Fruit fly (Drosophila melanogaster) whole organism, embryonic: Measurements from ENCODE around the gene waw.

Experiments used
- Asciz ChIP-seq: fragments of 200-800 bp; sonication (Bioruptor generic); optimal IDR thresholded peaks from 2 replicates; lab custom pipeline; 2017; ENCODE audit warnings: missing biosample characterization, mild to moderate bottlenecking, missing genetic modification characterization, missing genetic modification reagents
- Atf-2 ChIP-seq: fragments of 200-800 bp; sonication (Bioruptor generic); optimal IDR thresholded peaks from 2 replicates; lab custom pipeline; 2016; ENCODE audit warnings: missing biosample characterization, missing genetic modification characterization
- CG10979 ChIP-seq: fragments of 200-800 bp; sonication (Bioruptor generic); optimal IDR thresholded peaks from 2 replicates; lab custom pipeline; 2018; ENCODE audit warnings: missing biosample characterization, mild to moderate bottlenecking, missing genetic modification characterization, moderate library complexity
- CG11456 ChIP-seq: fragments of 200-800 bp; sonication (Bioruptor generic); IDR thresholded peaks from 3 replicates; pipeline ENCODE4 v1.3.6; 2022; ENCODE audit warnings: missing biosample characterization, missing genetic modification characterization
- CG11696 ChIP-seq: fragments of 200-800 bp; sonication (Bioruptor generic); IDR thresholded peaks from 2 replicates; pipeline ENCODE4 v1.3.6; 2022; ENCODE audit warnings: missing biosample characterization, missing genetic modification characterization
- CG12769 ChIP-seq: fragments of 200-800 bp; sonication (Bioruptor generic); optimal IDR thresholded peaks from 2 replicates; lab custom pipeline; 2019; ENCODE audit warnings: missing biosample characterization, mild to moderate bottlenecking, missing genetic modification characterization, moderate library complexity
- CG13624 ChIP-seq: fragments of 200-800 bp; sonication (Bioruptor generic); optimal IDR thresholded peaks from 2 replicates; lab custom pipeline; 2016; ENCODE audit warnings: missing biosample characterization, missing genetic modification characterization
- CG14667 ChIP-seq: fragments of 200-800 bp; sonication (Bioruptor generic); IDR thresholded peaks from 2 replicates; pipeline ENCODE4 v1.3.6; 2022; ENCODE audit warnings: missing biosample characterization, missing genetic modification characterization
- CG14860 ChIP-seq: fragments of 200-800 bp; sonication (Bioruptor generic); IDR thresholded peaks from 3 replicates; pipeline ENCODE4 v1.3.6; 2022; ENCODE audit warnings: missing biosample characterization, missing genetic modification characterization; ENCODE audit not compliant: partially characterized antibody
- CG18764 ChIP-seq: fragments of 200-800 bp; sonication (Bioruptor generic); optimal IDR thresholded peaks from 3 replicates; lab custom pipeline; 2016; ENCODE audit warnings: missing biosample characterization, missing genetic modification characterization
- CG2712 ChIP-seq: fragments of 200-800 bp; optimal IDR thresholded peaks from 3 replicates; lab custom pipeline; 2019; ENCODE audit warnings: missing biosample characterization, mild to moderate bottlenecking, missing genetic modification characterization, moderate library complexity
- CG31388 ChIP-seq: fragments of 200-800 bp; sonication (Bioruptor generic); optimal IDR thresholded peaks from 2 replicates; lab custom pipeline; 2016; ENCODE audit warnings: missing biosample characterization, missing genetic modification characterization
- CG34422 ChIP-seq: fragments of 200-800 bp; sonication (Bioruptor generic); IDR thresholded peaks from 3 replicates; pipeline ENCODE4 v1.3.6; 2022; ENCODE audit warnings: missing biosample characterization, missing genetic modification characterization
- CG4854 ChIP-seq: fragments of 200-800 bp; sonication (Bioruptor generic); optimal IDR thresholded peaks from 2 replicates; lab custom pipeline; 2016; ENCODE audit warnings: missing biosample characterization, missing genetic modification characterization, inconsistent platforms
- Dip3 ChIP-seq: fragments of 200-800 bp; sonication (Bioruptor generic); optimal IDR thresholded peaks from 3 replicates; lab custom pipeline; 2016; ENCODE audit warnings: missing biosample characterization, missing genetic modification characterization
- Dref ChIP-seq: fragments of 200-800 bp; sonication (Bioruptor generic); IDR thresholded peaks from 2 replicates; pipeline ENCODE4 v1.3.6; 2022; ENCODE audit warnings: missing biosample characterization, missing genetic modification characterization
- Ets65A ChIP-seq: fragments of 200-800 bp; sonication (Bioruptor generic); peaks from one replicate; lab custom pipeline; 2016; ENCODE audit warnings: missing biosample characterization, missing genetic modification characterization
- Hey ChIP-seq: fragments of 200-800 bp; sonication (Bioruptor generic); optimal IDR thresholded peaks from 3 replicates; lab custom pipeline; 2018; ENCODE audit warnings: missing biosample characterization, mild to moderate bottlenecking, missing genetic modification characterization
- HmgZ ChIP-seq: fragments of 200-800 bp; sonication (Bioruptor generic); optimal IDR thresholded peaks from 2 replicates; lab custom pipeline; 2018; ENCODE audit warnings: missing biosample characterization, mild to moderate bottlenecking, missing genetic modification characterization
- Hr39 ChIP-seq: fragments of >200 bp; optimal IDR thresholded peaks from 2 replicates; lab custom pipeline; 2017
- Hr51 ChIP-seq, 2 experiments: fragments of 200-800 bp; sonication (Bioruptor generic); optimal IDR thresholded peaks; 2 replicates in 1 of 2; 3 replicates in 1 of 2; lab custom pipeline; 2016 to 2018; ENCODE audit warnings: missing biosample characterization in 2 of 2, missing genetic modification characterization in 2 of 2, mild to moderate bottlenecking in 1 of 2, moderate library complexity in 1 of 2
- Lpt ChIP-seq: fragments of >200 bp; optimal IDR thresholded peaks from 2 replicates; lab custom pipeline; 2018; ENCODE audit warnings: missing biosample characterization, missing genetic modification characterization
- MBD-R2 ChIP-seq: fragments of 200-800 bp; sonication (Bioruptor generic); IDR thresholded peaks from 2 replicates; pipeline ENCODE4 v1.3.6; 2022; ENCODE audit warnings: missing biosample characterization, missing genetic modification characterization
- NK7.1 ChIP-seq: fragments of 200-800 bp; sonication (Bioruptor generic); optimal IDR thresholded peaks from 3 replicates; lab custom pipeline; 2016; ENCODE audit warnings: missing biosample characterization, missing genetic modification characterization
- Pdp1 ChIP-seq, 2 experiments: fragments of 200-800 bp; sonication (Bioruptor generic); optimal IDR thresholded peaks; 3 replicates each; lab custom pipeline; 2016; ENCODE audit warnings: missing biosample characterization in 2 of 2, missing genetic modification characterization in 2 of 2, mild to moderate bottlenecking in 1 of 2, moderate library complexity in 1 of 2
- Ptx1 ChIP-seq: fragments of 200-800 bp; sonication (Bioruptor generic); IDR thresholded peaks from 2 replicates; pipeline ENCODE4 v1.3.6; 2022; ENCODE audit warnings: missing biosample characterization, missing genetic modification characterization
- Sin3A ChIP-seq: fragments of >200 bp; optimal IDR thresholded peaks from 2 replicates; lab custom pipeline; 2018
- Sox102F ChIP-seq: fragments of 200-800 bp; sonication (Bioruptor generic); optimal IDR thresholded peaks from 2 replicates; lab custom pipeline; 2018; ENCODE audit warnings: missing biosample characterization, mild to moderate bottlenecking, missing genetic modification characterization, moderate library complexity
- Stat92E ChIP-seq, 3 experiments: fragments of >200 bp in 2 of 3; fragments of 200-800 bp in 1 of 3; sonication (Bioruptor generic) in 1 of 3; optimal IDR thresholded peaks; 2 replicates each; lab custom pipeline; 2017 to 2019; ENCODE audit warnings: missing biosample characterization in 3 of 3, missing genetic modification characterization in 3 of 3, mild to moderate bottlenecking in 1 of 3, moderate library complexity in 1 of 3
- al ChIP-seq: fragments of 200-800 bp; sonication (Bioruptor generic); IDR thresholded peaks from 2 replicates; pipeline ENCODE4 v1.3.6; 2022; ENCODE audit warnings: missing biosample characterization, missing genetic modification characterization
- chm ChIP-seq: fragments of 200-800 bp; sonication (Bioruptor generic); IDR thresholded peaks from 2 replicates; pipeline ENCODE4 v1.3.6; 2022; ENCODE audit warnings: missing biosample characterization, missing genetic modification characterization
- crc ChIP-seq: fragments of 200-800 bp; sonication (Bioruptor generic); optimal IDR thresholded peaks from 2 replicates; lab custom pipeline; 2016; ENCODE audit warnings: missing biosample characterization, missing genetic modification characterization
- cwo ChIP-seq: fragments of 200-800 bp; sonication (Bioruptor generic); optimal IDR thresholded peaks from 3 replicates; lab custom pipeline; 2017; ENCODE audit warnings: missing biosample characterization, missing genetic modification characterization, mild to moderate bottlenecking, moderate library complexity, missing genetic modification reagents
- dm ChIP-seq: fragments of 200-800 bp; sonication (Bioruptor generic); optimal IDR thresholded peaks from 3 replicates; lab custom pipeline; 2016; ENCODE audit warnings: missing biosample characterization, missing genetic modification characterization
- dpn ChIP-seq, 2 experiments: fragments of 200-800 bp; sonication (Bioruptor generic); optimal IDR thresholded peaks; 3 replicates each; lab custom pipeline; 2016; ENCODE audit warnings: missing biosample characterization in 2 of 2, missing genetic modification characterization in 2 of 2
- eve ChIP-seq, 2 experiments: fragments of >200 bp; optimal IDR thresholded peaks; 2 replicates each; lab custom pipeline; 2017; ENCODE audit warnings: missing biosample characterization in 2 of 2, missing genetic modification characterization in 2 of 2
- ewg ChIP-seq: fragments of 200-800 bp; sonication (Bioruptor generic); optimal IDR thresholded peaks from 3 replicates; lab custom pipeline; 2017; ENCODE audit warnings: mild to moderate bottlenecking, missing biosample characterization, missing genetic modification reagents, missing genetic modification characterization
- gcm ChIP-seq: fragments of 200-800 bp; sonication (Bioruptor generic); optimal IDR thresholded peaks from 2 replicates; lab custom pipeline; 2019; ENCODE audit warnings: missing biosample characterization, mild to moderate bottlenecking, missing genetic modification characterization, moderate library complexity
- gsb-n ChIP-seq: fragments of 200-800 bp; sonication (Bioruptor generic); optimal IDR thresholded peaks from 3 replicates; lab custom pipeline; 2018; ENCODE audit warnings: missing biosample characterization, mild to moderate bottlenecking, missing genetic modification characterization
- jigr1 ChIP-seq: fragments of 200-800 bp; sonication (Bioruptor generic); IDR thresholded peaks from 3 replicates; pipeline ENCODE4 v1.3.6; 2022; ENCODE audit warnings: missing biosample characterization, missing genetic modification characterization
- kah ChIP-seq: fragments of 200-800 bp; sonication (Bioruptor generic); optimal IDR thresholded peaks from 2 replicates; lab custom pipeline; 2018; ENCODE audit warnings: missing biosample characterization, mild to moderate bottlenecking, missing genetic modification characterization
- kay ChIP-seq: fragments of 200-800 bp; sonication (Bioruptor generic); optimal IDR thresholded peaks from 2 replicates; lab custom pipeline; 2016; ENCODE audit warnings: missing biosample characterization, missing genetic modification characterization
- lab ChIP-seq: fragments of 200-800 bp; sonication (Bioruptor generic); optimal IDR thresholded peaks from 3 replicates; lab custom pipeline; 2017; ENCODE audit warnings: missing biosample characterization, missing genetic modification characterization, mild to moderate bottlenecking, moderate library complexity, missing genetic modification reagents
- lola ChIP-seq, 3 experiments: fragments of >200 bp in 2 of 3; fragments of 200-800 bp in 1 of 3; sonication (Bioruptor generic) in 1 of 3; optimal IDR thresholded peaks; 2 replicates each; lab custom pipeline; 2017 to 2019; ENCODE audit warnings: missing biosample characterization in 3 of 3, missing genetic modification characterization in 3 of 3, mild to moderate bottlenecking in 1 of 3, moderate library complexity in 1 of 3
- mam ChIP-seq: fragments of 200-800 bp; sonication (Bioruptor generic); optimal IDR thresholded peaks from 3 replicates; lab custom pipeline; 2016; ENCODE audit warnings: missing biosample characterization, missing genetic modification characterization
- ro ChIP-seq: fragments of 200-800 bp; sonication (Bioruptor generic); IDR thresholded peaks from 2 replicates; pipeline ENCODE4 v1.3.6; 2022; ENCODE audit warnings: missing biosample characterization, missing genetic modification characterization
- tup ChIP-seq: fragments of 200-800 bp; sonication (Bioruptor generic); optimal IDR thresholded peaks from 2 replicates; lab custom pipeline; 2016; ENCODE audit warnings: missing biosample characterization, mild to moderate bottlenecking, missing genetic modification characterization, moderate library complexity
- tx ChIP-seq: fragments of 200-800 bp; sonication (Bioruptor generic); optimal IDR thresholded peaks from 2 replicates; lab custom pipeline; 2016; ENCODE audit warnings: missing biosample characterization, missing genetic modification characterization
- wor ChIP-seq: fragments of 200-800 bp; sonication (Bioruptor generic); IDR thresholded peaks from 2 replicates; pipeline ENCODE4 v1.3.6; 2022; ENCODE audit warnings: missing biosample characterization, missing genetic modification characterization
- zen2 ChIP-seq: fragments of 200-800 bp; sonication (Bioruptor generic); IDR thresholded peaks from 3 replicates; pipeline ENCODE4 v1.3.6; 2022; ENCODE audit warnings: missing biosample characterization, missing genetic modification characterization; ENCODE audit not compliant: partially characterized antibody

The waw gene

dm6 chrX:21366311-21366990, 3.6 kb downstream of the waw start (continued):
- TF ChIP-seq lab (GFP tag; lab: Kevin White, UChicago) (peak; percentile 97), wor (GFP tag; lab: Robert Waterston, UW) (peak; percentile 89), Ptx1 (GFP tag; lab: Robert Waterston, UW) (peak; percentile 93), cwo (peak; percentile 91), Atf-2 (peak; percentile 25), gcm (GFP tag; lab: Kevin White, UChicago) (peak; percentile 90), mam (peak; percentile 53), Asciz (GFP tag; lab: Kevin White, UChicago) (peak; percentile 88), CG31388 (peak; percentile 72), Hey (tag; lab: Kevin White, UChicago) (no peak), zen2 (GFP tag; lab: Robert Waterston, UW) (no peak), NK7.1 (no peak), CG14667 (GFP tag; lab: Robert Waterston, UW) (peak; percentile 75), CG2712 (tag; lab: Kevin White, UChicago) (peak; percentile 93), crc (GFP tag; lab: Kevin White, UChicago) (no peak), CG13624 (GFP tag; lab: Kevin White, UChicago) (peak; percentile 29), CG11696 (GFP tag; lab: Robert Waterston, UW) (0 out of 2 replicates have a peak, but pooled peaks have one; percentile 32), CG11456 (peak; percentile 83), ewg (GFP tag; lab: Kevin White, UChicago) (peak; percentile 84), Lpt (no peak), CG34422 (GFP tag; lab: Robert Waterston, UW) (peak; percentile 88), CG4854 (GFP tag; lab: Kevin White, UChicago) (peak; percentile 69), lola (GFP tag; optimal IDR thresholded peaks at IDR 0.05; lab: Kevin White, UChicago) (peak in 1 of 3 experiments; percentile 88), gsb-n (tag; lab: Kevin White, UChicago) (peak; percentile 89), Dip3 (GFP tag; lab: Kevin White, UChicago) (peak; percentile 39), tx (GFP tag; lab: Kevin White, UChicago) (no peak), Hr39 (no peak), dm (GFP tag; lab: Kevin White, UChicago) (no peak), kay (GFP tag; lab: Kevin White, UChicago) (peak; percentile 80), CG18764 (peak; percentile 71), Pdp1 (GFP tag; optimal IDR thresholded peaks at IDR 0.05; lab: Kevin White, UChicago) (peak; percentile 54 to 64), HmgZ (peak; percentile 88), ro (GFP tag; lab: Robert Waterston, UW) (no peak; the same call in 1 of the 2 replicates), jigr1 (GFP tag; lab: Robert Waterston, UW) (peak; percentile 76; the same call in 2 of the 3 replicates), al (peak; percentile 74), chm (GFP tag; lab: Robert Waterston, UW) (no peak; the same call in 1 of the 2 replicates), kah (GFP tag; lab: Kevin White, UChicago) (peak; percentile 82), Dref (GFP tag; lab: Robert Waterston, UW) (no peak), MBD-R2 (GFP tag; lab: Robert Waterston, UW) (peak; percentile 67; the same call in 1 of the 2 replicates), CG14860 (GFP tag; lab: Robert Waterston, UW) (no peak), tup (peak; percentile 36), eve (GFP tag; optimal IDR thresholded peaks at IDR 0.05; lab: Kevin White, UChicago) (no peak), Hr51 (GFP tag; optimal IDR thresholded peaks at IDR 0.05; lab: Kevin White, UChicago) (peak; percentile 20 to 94), Stat92E (GFP tag; optimal IDR thresholded peaks at IDR 0.05; lab: Kevin White, UChicago) (peak in 1 of 3 experiments; percentile 78), Sin3A (no peak), CG12769 (tag; lab: Kevin White, UChicago) (peak; percentile 82), Sox102F (GFP tag; lab: Kevin White, UChicago) (peak; percentile 94), CG10979 (tag; lab: Kevin White, UChicago) (peak; percentile 92), dpn (GFP tag; optimal IDR thresholded peaks at IDR 0.05; lab: Kevin White, UChicago) (peak; percentile 45 to 90), Ets65A (GFP tag; lab: Kevin White, UChicago) (peak; percentile 93)
